Worm (Caenorhabditis elegans): ENCODE data around the gene Y54G2A.44.

Gene Y54G2A.44

DNA sequence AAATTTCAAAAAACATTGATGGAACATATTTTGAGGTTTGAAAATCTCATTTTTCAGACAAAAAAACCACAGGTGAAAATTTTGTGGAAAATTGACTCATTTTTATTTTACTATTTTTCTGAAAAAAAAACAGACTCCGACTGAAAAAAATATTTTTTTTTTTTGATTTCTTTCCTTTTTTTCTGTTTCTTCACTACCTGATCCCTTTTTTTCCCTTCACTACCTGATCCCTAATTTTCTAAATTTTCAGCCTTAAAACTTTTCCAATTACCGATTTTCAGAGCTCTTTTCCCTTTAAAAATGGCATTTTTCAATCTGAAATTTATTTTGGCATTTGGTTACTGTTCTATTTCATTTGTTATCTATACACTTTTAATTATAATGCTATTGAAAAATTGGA is 39.3 kb upstream of the Y54G2A.44 start, which contains the start of gene Y54G2A.77:
TSS of gene Y54G2A.77 (plus strand) at position 301 of the 400 bp plus-strand sequence.
- TF ChIP-seq ceh-82 (tag; optimal IDR thresholded peaks at IDR 0.05) (no peak), sox-4 (tag; optimal IDR thresholded peaks at IDR 0.05) (no peak), nhr-20 (tag; optimal IDR thresholded peaks at IDR 0.05) (no peak), Y116A8C.19 (tag; optimal IDR thresholded peaks at IDR 0.05; ENCODE audit: borderline replicate concordance) (no peak), nhr-237 (tag; optimal IDR thresholded peaks at IDR 0.05) (no peak), snu-23 (GFP tag; optimal IDR thresholded peaks at IDR 0.05) (no peak), fkh-10 (GFP tag; optimal IDR thresholded peaks at IDR 0.05) (no peak), dpl-1 (GFP tag; optimal IDR thresholded peaks at IDR 0.05) (no peak)

DNA sequence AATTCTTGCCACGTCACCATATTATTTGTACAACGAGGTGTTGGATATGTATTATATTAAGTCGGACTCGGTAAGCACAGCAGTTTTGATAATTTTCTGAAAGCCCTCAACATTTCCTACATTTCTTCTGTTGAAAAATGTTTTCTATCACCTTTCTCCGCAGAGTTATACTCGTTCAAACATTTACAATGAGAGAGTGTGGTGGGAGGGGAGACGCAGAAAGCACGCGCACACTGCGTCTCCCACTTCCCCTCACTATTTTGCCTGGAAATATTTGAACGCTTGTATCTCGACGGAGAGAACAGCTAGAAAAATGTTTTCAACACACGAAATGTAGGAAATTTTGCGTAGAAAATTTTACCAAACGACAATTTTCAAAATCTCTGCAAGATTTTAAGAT is 37.5 kb upstream of the Y54G2A.44 start:
- TF ChIP-seq dsc-1 (tag; optimal IDR thresholded peaks at IDR 0.05) = no peak
- TF ChIP-seq nhr-85 (tag) = no peak
- TF ChIP-seq lin-15B (tag; optimal IDR thresholded peaks at IDR 0.05) = no peak
- no peak for TF ChIP-seq C16A3.4 (tag; optimal IDR thresholded peaks at IDR 0.05)
- TF ChIP-seq snu-23 (GFP tag; optimal IDR thresholded peaks at IDR 0.05) = no peak
- TF ChIP-seq nhr-77 (tag; optimal IDR thresholded peaks at IDR 0.05) = no peak
- TF ChIP-seq blmp-1 (tag; optimal IDR thresholded peaks at IDR 0.05) = no peak

DNA sequence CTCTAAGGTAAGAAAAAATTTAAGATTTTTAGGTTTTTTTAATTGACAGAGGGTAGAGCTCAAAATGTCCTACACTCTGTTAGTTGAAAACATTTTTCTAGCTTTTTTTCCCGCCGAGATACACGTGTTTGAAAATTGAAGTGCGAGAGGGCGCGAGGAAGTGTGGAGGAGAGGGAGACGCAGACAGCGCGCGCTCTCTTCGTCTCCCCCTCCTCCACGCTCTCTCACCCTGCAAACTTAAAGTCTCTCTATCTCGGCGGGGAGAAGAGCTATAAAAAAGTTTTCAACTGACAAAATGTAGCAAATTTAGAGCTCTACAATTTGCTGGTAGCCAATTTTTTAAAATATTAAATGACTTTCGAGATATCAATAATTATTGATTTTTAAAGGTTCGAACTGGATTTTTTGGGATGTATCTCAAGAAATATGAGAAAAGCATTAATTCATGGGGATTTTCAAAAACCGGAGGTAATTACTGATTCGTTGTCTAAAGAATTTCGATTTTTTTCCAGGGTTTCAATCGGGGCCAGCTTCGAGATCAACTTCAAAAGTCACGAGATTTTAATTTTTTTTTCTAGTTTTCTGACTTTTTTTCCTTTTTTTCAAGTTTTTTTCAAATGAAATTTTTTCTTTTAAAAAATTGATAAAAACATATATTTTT is 36.5 kb upstream of the Y54G2A.44 start:
- no peak for TF ChIP-seq nhr-20 (tag; optimal IDR thresholded peaks at IDR 0.05)
- peak; percentile 39 for TF ChIP-seq ama-1 (optimal IDR thresholded peaks at IDR 0.05)
- no peak for TF ChIP-seq C16A3.4 (tag; optimal IDR thresholded peaks at IDR 0.05)
- no peak for TF ChIP-seq hpl-2 (GFP tag; optimal IDR thresholded peaks at IDR 0.05)
- TF ChIP-seq efl-1 (optimal IDR thresholded peaks at IDR 0.05) = no peak
- TF ChIP-seq efl-1 (GFP tag; optimal IDR thresholded peaks at IDR 0.05 in 1 of 2) = peak in 1 of 2 experiments; percentile 67
- TF ChIP-seq ztf-4 (tag; optimal IDR thresholded peaks at IDR 0.05) = peak; percentile 6
- TF ChIP-seq lsy-2 (tag; optimal IDR thresholded peaks at IDR 0.05) = peak in 1 of 2 experiments; percentile 14

DNA sequence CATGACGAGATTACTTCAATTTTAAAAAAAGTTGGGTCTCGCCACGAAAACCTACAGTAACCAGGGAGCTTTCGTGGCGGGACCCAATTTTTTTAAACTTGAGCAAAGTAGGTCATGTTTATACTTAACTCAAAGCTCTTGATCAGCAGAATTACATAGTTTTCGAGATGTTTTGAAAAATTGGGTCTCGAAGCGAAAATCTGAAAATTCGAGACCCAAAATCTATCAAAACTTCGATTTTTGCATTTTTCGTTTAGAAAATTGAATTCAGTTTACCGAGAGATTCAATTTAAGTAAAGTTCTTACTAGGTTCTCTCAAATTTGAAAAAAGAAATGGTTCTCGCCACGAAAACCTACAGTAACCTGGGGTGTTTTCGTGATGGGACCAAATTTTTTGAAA is 31.6 kb upstream of the Y54G2A.44 start:
- no peak for TF ChIP-seq nhr-47 (tag; optimal IDR thresholded peaks at IDR 0.05)
- TF ChIP-seq egl-27 (tag; optimal IDR thresholded peaks at IDR 0.05) = no peak
- TF ChIP-seq snu-23 (GFP tag; optimal IDR thresholded peaks at IDR 0.05) = no peak
- no peak for TF ChIP-seq sup-37 (GFP tag; optimal IDR thresholded peaks at IDR 0.05)
- no peak for TF ChIP-seq efl-1 (optimal IDR thresholded peaks at IDR 0.05)
- peak in 1 of 2 experiments; percentile 27 for TF ChIP-seq efl-1 (GFP tag; optimal IDR thresholded peaks at IDR 0.05 in 1 of 2)
- no peak for TF ChIP-seq jun-1 (tag; optimal IDR thresholded peaks at IDR 0.05)
- TF ChIP-seq skn-1 (tag; optimal IDR thresholded peaks at IDR 0.05) = no peak

DNA sequence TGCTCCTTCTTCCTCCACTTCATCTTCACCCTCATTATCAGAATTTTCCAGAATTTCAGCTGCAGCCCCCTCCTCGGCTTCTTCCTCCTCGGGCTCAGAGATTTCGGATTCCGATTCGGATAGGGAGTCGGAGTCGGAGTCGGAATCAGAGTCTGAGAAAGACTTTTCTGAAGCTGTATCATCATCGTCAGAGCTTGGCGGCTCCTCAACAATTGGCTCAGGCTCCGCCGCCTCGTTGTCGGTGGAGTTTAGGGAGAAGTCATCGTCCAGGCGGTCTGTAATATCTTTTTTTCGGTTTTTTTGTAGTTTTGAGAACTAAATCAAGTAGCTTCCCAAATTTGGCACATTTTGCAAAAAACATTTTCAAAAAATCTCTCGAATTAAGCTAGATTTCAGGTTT is 30.8 kb upstream of the Y54G2A.44 start:
- TF ChIP-seq fkh-4 (tag; optimal IDR thresholded peaks at IDR 0.05; ENCODE audit: borderline replicate concordance) (no peak), efl-1 (optimal IDR thresholded peaks at IDR 0.05) (no peak), efl-1 (GFP tag; optimal IDR thresholded peaks at IDR 0.05 in 1 of 2) (peak in 1 of 2 experiments; percentile 34), lsy-2 (tag; optimal IDR thresholded peaks at IDR 0.05) (no peak), ama-1 (optimal IDR thresholded peaks at IDR 0.05) (peak; percentile 10)

DNA sequence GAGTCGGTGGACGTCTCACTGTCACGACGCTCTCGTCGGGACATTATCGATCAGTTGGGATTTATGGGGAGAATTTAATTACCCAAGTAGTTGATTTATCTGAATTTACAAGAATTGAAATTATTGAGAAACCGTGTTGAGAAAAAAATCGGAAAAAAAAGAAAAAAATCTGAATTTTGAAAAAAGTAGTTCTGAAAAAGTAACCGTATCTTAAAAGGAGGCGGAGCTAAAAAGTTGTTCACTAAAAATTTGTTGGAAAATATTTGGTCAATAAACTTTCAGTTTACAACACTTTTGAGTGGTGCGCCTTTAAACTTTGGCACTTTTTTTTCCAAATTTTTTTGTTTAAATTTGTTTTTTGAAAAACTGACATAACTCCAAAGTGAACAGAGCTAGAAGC is 30.0 kb upstream of the Y54G2A.44 start, which contains the start of gene Y54G2A.11:
TSS of gene Y54G2A.11 (minus strand) at position 101 of the 400 bp plus-strand sequence.
- no peak for TF ChIP-seq efl-1 (optimal IDR thresholded peaks at IDR 0.05)
- peak in 1 of 2 experiments; percentile 74 for TF ChIP-seq efl-1 (GFP tag; optimal IDR thresholded peaks at IDR 0.05 in 1 of 2)
- no peak for TF ChIP-seq hlh-4 (tag; optimal IDR thresholded peaks at IDR 0.05)

DNA sequence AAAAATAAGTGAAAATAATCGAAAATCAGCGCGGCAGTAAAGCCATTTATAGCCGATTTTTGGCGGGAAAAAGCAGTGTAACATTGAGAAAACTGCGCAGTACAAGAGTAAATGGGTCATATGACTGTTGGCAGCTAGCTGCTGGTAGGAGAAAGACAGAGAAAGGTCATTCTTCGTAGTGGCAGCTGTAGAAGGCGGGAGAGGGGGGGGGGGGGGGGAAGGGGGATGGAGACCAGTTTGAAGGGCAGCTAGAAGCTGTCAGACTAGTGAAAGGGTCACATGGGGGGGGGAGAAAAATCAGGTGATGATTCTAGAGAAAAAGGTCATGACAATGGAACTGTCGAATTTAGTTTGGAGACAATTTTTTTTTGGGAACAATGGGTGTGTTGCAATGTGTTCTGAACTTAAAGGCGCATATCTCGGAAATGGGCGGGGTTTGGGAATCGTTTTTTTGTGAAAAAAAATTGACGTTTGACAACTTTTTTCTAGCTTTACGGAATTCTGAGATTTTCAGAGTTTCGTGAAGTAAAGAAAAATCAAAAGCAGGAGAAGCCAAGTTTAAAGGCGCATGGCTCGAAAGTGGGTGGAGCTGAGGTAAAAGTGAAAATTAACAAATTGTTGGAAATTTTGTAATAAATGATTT is 29.3 kb upstream of the Y54G2A.44 start:
- no peak for TF ChIP-seq nhr-11 (tag; optimal IDR thresholded peaks at IDR 0.05)
- peak; percentile 94 for TF ChIP-seq nhr-85 (tag)
- no peak for TF ChIP-seq ceh-8 (GFP tag; optimal IDR thresholded peaks at IDR 0.05)
- no peak for TF ChIP-seq hlh-17 (GFP tag; optimal IDR thresholded peaks at IDR 0.05; ENCODE audit: borderline replicate concordance)
- TF ChIP-seq mep-1 (tag; optimal IDR thresholded peaks at IDR 0.05) = peak; percentile 28
- TF ChIP-seq egl-13 (tag; optimal IDR thresholded peaks at IDR 0.05) = no peak
- peak in 2 of 3 experiments; percentile 20 to 45 for TF ChIP-seq dpl-1 (GFP tag; optimal IDR thresholded peaks at IDR 0.05)
- peak; percentile 74 for TF ChIP-seq lin-14 (GFP tag; optimal IDR thresholded peaks at IDR 0.05)
- peak; percentile 62 for TF ChIP-seq blmp-1 (tag; optimal IDR thresholded peaks at IDR 0.05)
- no peak for TF ChIP-seq nhr-12 (tag; optimal IDR thresholded peaks at IDR 0.05)
- TF ChIP-seq nhr-237 (tag; optimal IDR thresholded peaks at IDR 0.05) = no peak
- 0 out of 2 replicates have a peak, but pooled peaks have one; percentile 23 for TF ChIP-seq nhr-19 (GFP tag; conservative IDR thresholded peaks at IDR 0.05)
- no peak for TF ChIP-seq lsy-2 (tag; optimal IDR thresholded peaks at IDR 0.05)
- TF ChIP-seq xbp-1 (tag; optimal IDR thresholded peaks at IDR 0.05) = no peak
- TF ChIP-seq ama-1 (optimal IDR thresholded peaks at IDR 0.05) = peak; percentile 46
- TF ChIP-seq mdl-1 (tag; optimal IDR thresholded peaks at IDR 0.05) = no peak
- TF ChIP-seq pax-3 (tag; optimal IDR thresholded peaks at IDR 0.05) = peak; percentile 44
